Worm (Caenorhabditis elegans): ENCODE data around the gene nep-21.

DNA sequence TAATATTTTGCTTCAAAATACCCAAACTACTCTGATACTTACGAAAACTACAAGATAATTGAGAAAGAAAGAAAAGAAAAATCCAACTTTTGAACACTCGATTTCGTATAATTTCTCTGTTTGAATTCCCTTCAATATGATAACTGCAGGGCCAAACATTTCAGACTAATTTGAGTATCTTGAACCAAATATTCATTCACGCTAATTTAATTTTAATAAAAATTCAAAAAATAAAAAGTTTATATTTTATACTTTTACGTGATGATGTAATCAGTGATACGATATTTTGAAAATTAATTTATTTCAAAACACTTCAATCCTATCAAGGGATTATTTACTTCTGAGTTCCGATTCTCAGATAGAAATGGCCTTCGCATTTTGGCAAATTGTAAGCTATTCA, 46.3 kb downstream of the nep-21 start, which contains the start of gene ZC376.8:
- TF ChIP-seq sma-9 (GFP tag; optimal IDR thresholded peaks at IDR 0.05) (no peak), sma-9 (tag; optimal IDR thresholded peaks at IDR 0.05) (no peak), unc-39 (tag; optimal IDR thresholded peaks at IDR 0.05) (no peak), ceh-82 (tag; optimal IDR thresholded peaks at IDR 0.05) (no peak), fos-1 (tag; optimal IDR thresholded peaks at IDR 0.05) (no peak)
